Fruit fly (Drosophila melanogaster): Measurements from ENCODE around the gene RluA-2.

RluA-2 gene

DNA sequence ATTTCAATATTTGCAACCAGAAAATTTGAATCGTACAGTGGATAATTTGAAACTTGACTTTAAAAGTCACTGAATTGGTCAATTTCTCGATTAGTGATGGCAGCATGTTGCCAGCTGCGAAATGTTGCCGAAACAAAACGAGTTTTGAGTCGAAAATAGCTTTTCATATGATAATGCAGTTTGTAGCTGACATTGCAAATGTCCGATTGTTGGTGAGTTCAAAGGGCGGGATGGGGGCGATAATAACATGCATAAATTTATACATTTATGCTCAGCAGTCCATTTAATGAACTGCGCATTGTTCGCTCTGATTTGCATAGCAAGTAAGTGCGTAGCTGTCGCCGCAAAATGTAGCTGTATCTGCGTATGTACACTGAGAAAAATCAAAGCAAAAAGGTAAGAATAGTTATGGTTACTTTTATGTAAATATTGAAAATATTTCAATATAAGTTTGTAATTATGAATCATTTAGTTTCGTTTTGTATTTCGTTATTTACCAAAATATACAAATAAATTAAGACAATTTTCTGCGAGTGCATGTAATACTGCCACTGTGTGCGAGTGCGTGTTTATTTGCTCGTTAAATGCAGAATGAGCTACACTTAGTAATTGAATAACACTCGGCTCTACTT lies 50.2 kb downstream of the RluA-2 start, which contains the start of gene Lip4:
Gene Lip4, plus strand, starts transcription at position 620 of the 632 bp plus-strand sequence.
- TF ChIP-seq CTCF (optimal IDR thresholded peaks at IDR 0.05) (no peak), CG8478 (optimal IDR thresholded peaks at IDR 0.05) (no peak)

dm6 chr2L:10528984-10529383 lies 52.1 kb downstream of the RluA-2 start:
- TF ChIP-seq CTCF (optimal IDR thresholded peaks at IDR 0.05) (no peak), CG8478 (optimal IDR thresholded peaks at IDR 0.05) (no peak)

dm6 chr2L:10530089-10530488 lies 53.2 kb downstream of the RluA-2 start:
- TF ChIP-seq CG8478 (optimal IDR thresholded peaks at IDR 0.05) (no peak), CTCF (optimal IDR thresholded peaks at IDR 0.05) (no peak)

DNA sequence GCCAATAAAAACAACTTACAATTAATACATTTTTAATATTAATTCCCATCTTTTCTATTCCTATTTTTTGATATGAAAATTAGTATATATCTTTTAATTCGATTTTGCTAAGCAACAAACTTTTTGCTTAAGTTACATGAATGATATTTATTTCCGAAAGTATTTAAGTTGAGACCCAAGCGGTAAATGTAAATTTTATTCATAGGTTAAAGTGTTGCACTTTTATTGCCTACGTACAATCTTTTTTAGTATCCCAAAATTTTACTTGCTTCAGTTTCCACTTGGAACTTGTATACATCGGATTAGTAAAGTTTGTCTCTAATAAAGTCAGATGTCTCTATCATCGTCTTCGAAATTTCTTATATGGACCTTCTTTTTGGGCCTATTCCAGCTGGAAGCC lies 54.6 kb downstream of the RluA-2 start, which contains the start of gene CG18301:
Gene CG18301, plus strand, starts transcription at position 301 of the 400 bp plus-strand sequence.
- TF ChIP-seq CTCF (optimal IDR thresholded peaks at IDR 0.05) (no peak), CG8478 (optimal IDR thresholded peaks at IDR 0.05) (no peak)

Data from S2 (cell line).